Worm (Caenorhabditis elegans) whole organism, early embryonic: ENCODE data around the gene K02E11.3.
"Not testable (repeated sequence)": the region's sequence is repeated elsewhere in the genome, so short reads cannot be mapped to it uniquely, and the experiment has no call there.

ENCODE experiments used
- B0310.2 ChIP-seq: sonication (generic microtip); optimal IDR thresholded peaks from 2 replicates; lab custom pipeline; 2016; ENCODE audit warnings: mild to moderate bottlenecking, missing genetic modification characterization, missing compliant biosample characterization
- ama-1 ChIP-seq: fragments of 150-350 bp; optimal IDR thresholded peaks from 2 replicates; lab custom pipeline; 2014
- ceh-13 ChIP-seq: fragments of 200-800 bp; sonication (Bioruptor generic); optimal IDR thresholded peaks from 2 replicates; lab custom pipeline; 2018; ENCODE audit warnings: mild to moderate bottlenecking, missing genetic modification characterization, missing compliant biosample characterization
- ceh-36 ChIP-seq: sonication (generic microtip); optimal IDR thresholded peaks from 2 replicates; lab custom pipeline; 2016; ENCODE audit warnings: missing genetic modification characterization, inconsistent platforms, missing compliant biosample characterization
- hmg-4 ChIP-seq: fragments of 200-800 bp; sonication (Bioruptor generic); optimal IDR thresholded peaks from 2 replicates; lab custom pipeline; 2018; ENCODE audit warnings: mild to moderate bottlenecking, missing genetic modification characterization, missing compliant biosample characterization
- scrt-1 ChIP-seq: fragments of 200-800 bp; sonication (Bioruptor generic); IDR thresholded peaks from 2 replicates; pipeline ENCODE4 v1.3.6; 2022; ENCODE audit warnings: missing genetic modification characterization, missing compliant biosample characterization
- sea-1 ChIP-seq: fragments of 200-800 bp; sonication (Bioruptor generic); conservative IDR thresholded peaks from 2 replicates; pipeline ENCODE4 v1.3.6; 2022; ENCODE audit warnings: missing genetic modification characterization, missing compliant biosample characterization
- tbx-11 ChIP-seq: fragments of 200-800 bp; sonication (Bioruptor generic); IDR thresholded peaks from 2 replicates; pipeline ENCODE4 v1.3.6; 2022; ENCODE audit warnings: missing genetic modification characterization, missing compliant biosample characterization

- TF ChIP-seq sea-1 (GFP tag; lab: Robert Waterston, UW) (0 out of 2 replicates have a peak, but pooled peaks have one; percentile 25), scrt-1 (GFP tag; lab: Robert Waterston, UW) (0 out of 2 replicates have a peak, but pooled peaks have one; percentile 21)
- TF ChIP-seq ama-1 (lab: Kevin White, UChicago); tbx-11 (GFP tag; lab: Robert Waterston, UW); B0310.2; hmg-4 (GFP tag; lab: Kevin White, UChicago); ceh-13 (GFP tag; lab: Kevin White, UChicago); ceh-36 (tag; lab: Kevin White, UChicago): not testable (repeated sequence)
Measured at ce11 chrV:14237447-14237846, 9.2 kb downstream of the K02E11.3 start.
